Fruit fly (Drosophila melanogaster) whole organism, embryonic: ENCODE results near the gene Sam-S.
A peak's percentile ranks its signal among the peaks of the same experiment; 100 is the strongest.

ENCODE experiments used
- Blimp-1 ChIP-seq: fragments of 200-800 bp; sonication (Bioruptor generic); optimal IDR thresholded peaks from 3 replicates; lab custom pipeline; 2018; ENCODE audit warnings: missing biosample characterization, missing genetic modification characterization, mild to moderate bottlenecking, moderate library complexity, missing genetic modification reagents
- CG10274 ChIP-seq: fragments of 200-800 bp; sonication (Bioruptor generic); optimal IDR thresholded peaks from 3 replicates; lab custom pipeline; 2017; ENCODE audit warnings: missing biosample characterization, mild to moderate bottlenecking, missing genetic modification characterization
- CG10462 ChIP-seq: fragments of 200-800 bp; sonication (Bioruptor generic); optimal IDR thresholded peaks from 2 replicates; lab custom pipeline; 2016; ENCODE audit warnings: missing biosample characterization, missing genetic modification characterization
- CG10979 ChIP-seq: fragments of 200-800 bp; sonication (Bioruptor generic); optimal IDR thresholded peaks from 2 replicates; lab custom pipeline; 2018; ENCODE audit warnings: missing biosample characterization, mild to moderate bottlenecking, missing genetic modification characterization, moderate library complexity
- CG12071 ChIP-seq: fragments of 200-800 bp; sonication (Bioruptor generic); optimal IDR thresholded peaks from 3 replicates; lab custom pipeline; 2018; ENCODE audit warnings: missing biosample characterization, mild to moderate bottlenecking, missing genetic modification characterization
- CG12659 ChIP-seq: fragments of 200-800 bp; sonication (Bioruptor generic); optimal IDR thresholded peaks from 3 replicates; lab custom pipeline; 2017; ENCODE audit warnings: mild to moderate bottlenecking, missing biosample characterization, missing genetic modification reagents, missing genetic modification characterization
- CG13287 ChIP-seq: fragments of 200-800 bp; sonication (Bioruptor generic); IDR thresholded peaks from 2 replicates; pipeline ENCODE4 v1.3.6; 2022; ENCODE audit warnings: missing biosample characterization, missing genetic modification characterization; ENCODE audit not compliant: partially characterized antibody
- CG1603 ChIP-seq: fragments of 200-800 bp; sonication (Bioruptor generic); optimal IDR thresholded peaks from 2 replicates; lab custom pipeline; 2019; ENCODE audit warnings: missing biosample characterization, mild to moderate bottlenecking, missing genetic modification characterization, moderate library complexity
- CG18476 ChIP-seq: fragments of 200-800 bp; sonication (Bioruptor generic); optimal IDR thresholded peaks from 2 replicates; lab custom pipeline; 2016; ENCODE audit warnings: missing biosample characterization, mild to moderate bottlenecking, missing genetic modification characterization
- CG2129 ChIP-seq: fragments of 200-800 bp; sonication (Bioruptor generic); IDR thresholded peaks from 2 replicates; pipeline ENCODE4 v1.3.6; 2022; ENCODE audit warnings: missing biosample characterization, missing genetic modification characterization; ENCODE audit not compliant: partially characterized antibody
- CG2199 ChIP-seq: fragments of 200-800 bp; sonication (Bioruptor generic); IDR thresholded peaks from 3 replicates; pipeline ENCODE4 v1.3.6; 2022; ENCODE audit warnings: missing biosample characterization, missing genetic modification characterization
- CG3065 ChIP-seq: fragments of 200-800 bp; sonication (Bioruptor generic); optimal IDR thresholded peaks from 2 replicates; lab custom pipeline; 2016; ENCODE audit warnings: missing biosample characterization, missing genetic modification characterization
- CG31224 ChIP-seq: fragments of 200-800 bp; sonication (Bioruptor generic); IDR thresholded peaks from 2 replicates; pipeline ENCODE4 v1.3.6; 2022; ENCODE audit warnings: missing biosample characterization, missing genetic modification characterization
- CG34224 ChIP-seq: fragments of 200-800 bp; sonication (Bioruptor generic); IDR thresholded peaks from 3 replicates; pipeline ENCODE4 v1.3.6; 2022; ENCODE audit warnings: missing biosample characterization, missing genetic modification characterization; ENCODE audit not compliant: partially characterized antibody
- CG4282 ChIP-seq: fragments of 200-800 bp; sonication (Bioruptor generic); optimal IDR thresholded peaks from 2 replicates; lab custom pipeline; 2016; ENCODE audit warnings: missing biosample characterization, missing genetic modification characterization
- CG5245 ChIP-seq: fragments of 200-800 bp; sonication (Bioruptor generic); optimal IDR thresholded peaks from 3 replicates; lab custom pipeline; 2016; ENCODE audit warnings: missing biosample characterization, missing genetic modification characterization
- CG8388 ChIP-seq: fragments of 200-800 bp; sonication (Bioruptor generic); optimal IDR thresholded peaks from 2 replicates; lab custom pipeline; 2019; ENCODE audit warnings: missing biosample characterization, mild to moderate bottlenecking, missing genetic modification characterization, moderate library complexity
- CG8765 ChIP-seq: fragments of 200-800 bp; sonication (Bioruptor generic); IDR thresholded peaks from 2 replicates; pipeline ENCODE4 v1.3.6; 2022; ENCODE audit warnings: missing biosample characterization, missing genetic modification characterization
- CG9727 ChIP-seq: fragments of 200-800 bp; sonication (Bioruptor generic); optimal IDR thresholded peaks from 3 replicates; lab custom pipeline; 2017; ENCODE audit warnings: missing biosample characterization, mild to moderate bottlenecking, missing genetic modification characterization
- Camta ChIP-seq: fragments of 200-800 bp; sonication (Bioruptor generic); optimal IDR thresholded peaks from 2 replicates; lab custom pipeline; 2016; ENCODE audit warnings: missing biosample characterization, missing genetic modification characterization
- Chrac-16 ChIP-seq: fragments of 200-800 bp; sonication (Bioruptor generic); optimal IDR thresholded peaks from 3 replicates; lab custom pipeline; 2016; ENCODE audit warnings: missing biosample characterization, missing genetic modification characterization
- CkIIα-i1 ChIP-seq: fragments of 200-800 bp; sonication (Bioruptor generic); IDR thresholded peaks from 2 replicates; pipeline ENCODE4 v1.3.6; 2022; ENCODE audit warnings: missing biosample characterization, missing genetic modification characterization
- D19B ChIP-seq: fragments of 200-800 bp; sonication (Bioruptor generic); optimal IDR thresholded peaks from 2 replicates; lab custom pipeline; 2017; ENCODE audit warnings: missing biosample characterization, mild to moderate bottlenecking, missing genetic modification characterization
- Dad ChIP-seq: fragments of 200-800 bp; sonication (Bioruptor generic); optimal IDR thresholded peaks from 3 replicates; lab custom pipeline; 2016; ENCODE audit warnings: missing biosample characterization, missing genetic modification characterization
- Gsc ChIP-seq: fragments of 200-800 bp; sonication (Bioruptor generic); IDR thresholded peaks from 2 replicates; pipeline ENCODE4 v1.3.6; 2022; ENCODE audit warnings: missing biosample characterization, missing genetic modification characterization
- H2.0 ChIP-seq: fragments of 200-800 bp; sonication (Bioruptor generic); IDR thresholded peaks from 2 replicates; pipeline ENCODE4 v1.3.6; 2022; ENCODE audit warnings: missing biosample characterization, missing genetic modification characterization
- HLH4C ChIP-seq: fragments of 200-800 bp; sonication (Bioruptor generic); IDR thresholded peaks from 3 replicates; pipeline ENCODE4 v1.3.6; 2022; ENCODE audit warnings: missing biosample characterization, missing genetic modification characterization; ENCODE audit not compliant: partially characterized antibody
- Hr3 ChIP-seq: fragments of 200-800 bp; sonication (Bioruptor generic); optimal IDR thresholded peaks from 3 replicates; lab custom pipeline; 2016; ENCODE audit warnings: missing biosample characterization, missing genetic modification characterization
- Hr51 ChIP-seq, 2 experiments: fragments of 200-800 bp; sonication (Bioruptor generic); optimal IDR thresholded peaks; 2 replicates in 1 of 2; 3 replicates in 1 of 2; lab custom pipeline; 2016 to 2018; ENCODE audit warnings: missing biosample characterization in 2 of 2, missing genetic modification characterization in 2 of 2, mild to moderate bottlenecking in 1 of 2, moderate library complexity in 1 of 2
- Lpt ChIP-seq: fragments of >200 bp; optimal IDR thresholded peaks from 2 replicates; lab custom pipeline; 2018; ENCODE audit warnings: missing biosample characterization, missing genetic modification characterization
- MESR4 ChIP-seq: fragments of 200-800 bp; sonication (Bioruptor generic); optimal IDR thresholded peaks from 2 replicates; lab custom pipeline; 2018; ENCODE audit warnings: missing biosample characterization, mild to moderate bottlenecking, missing genetic modification characterization, moderate library complexity
- Mad ChIP-seq: fragments of 200-800 bp; sonication (Bioruptor generic); optimal IDR thresholded peaks from 2 replicates; lab custom pipeline; 2016; ENCODE audit warnings: missing biosample characterization, missing genetic modification characterization
- Max ChIP-seq: fragments of 200-800 bp; sonication (Bioruptor generic); optimal IDR thresholded peaks from 2 replicates; lab custom pipeline; 2016; ENCODE audit warnings: missing biosample characterization, mild to moderate bottlenecking, missing genetic modification characterization
- Nf-YA ChIP-seq: fragments of 200-800 bp; sonication (Bioruptor generic); IDR thresholded peaks from 2 replicates; pipeline ENCODE4 v1.3.6; 2022; ENCODE audit warnings: missing biosample characterization, missing genetic modification characterization
- Pdp1 ChIP-seq, 2 experiments: fragments of 200-800 bp; sonication (Bioruptor generic); optimal IDR thresholded peaks; 3 replicates each; lab custom pipeline; 2016; ENCODE audit warnings: missing biosample characterization in 2 of 2, missing genetic modification characterization in 2 of 2, mild to moderate bottlenecking in 1 of 2, moderate library complexity in 1 of 2
- Poxn ChIP-seq: fragments of 200-800 bp; sonication (Bioruptor generic); IDR thresholded peaks from 2 replicates; pipeline ENCODE4 v1.3.6; 2022; ENCODE audit warnings: missing biosample characterization, missing genetic modification characterization
- Xbp1 ChIP-seq: fragments of 200-800 bp; sonication (Bioruptor generic); optimal IDR thresholded peaks from 3 replicates; lab custom pipeline; 2016; ENCODE audit warnings: missing biosample characterization, mild to moderate bottlenecking, missing genetic modification characterization
- ab ChIP-seq: fragments of 200-800 bp; sonication (Bioruptor generic); optimal IDR thresholded peaks from 2 replicates; lab custom pipeline; 2016; ENCODE audit warnings: missing biosample characterization, missing genetic modification characterization
- btn ChIP-seq: fragments of 200-800 bp; sonication (Bioruptor generic); optimal IDR thresholded peaks from 2 replicates; lab custom pipeline; 2016; ENCODE audit warnings: missing biosample characterization, missing genetic modification characterization
- cato ChIP-seq: fragments of 200-800 bp; sonication (Bioruptor generic); optimal IDR thresholded peaks from 2 replicates; lab custom pipeline; 2016; ENCODE audit warnings: missing biosample characterization, missing genetic modification characterization, borderline replicate concordance
- crol ChIP-seq: fragments of 200-800 bp; sonication (Bioruptor generic); IDR thresholded peaks from 2 replicates; pipeline ENCODE4 v1.3.6; 2022; ENCODE audit warnings: missing biosample characterization, missing genetic modification characterization
- da ChIP-seq: fragments of 200-800 bp; sonication (Bioruptor generic); optimal IDR thresholded peaks from 2 replicates; lab custom pipeline; 2016; ENCODE audit warnings: missing biosample characterization, missing genetic modification characterization
- hbn ChIP-seq: fragments of 200-800 bp; sonication (Bioruptor generic); IDR thresholded peaks from 2 replicates; pipeline ENCODE4 v1.3.6; 2022; ENCODE audit warnings: missing biosample characterization, missing genetic modification characterization; ENCODE audit not compliant: partially characterized antibody
- hkb ChIP-seq, 2 experiments: fragments of 200-800 bp in 1 of 2; fragments of >200 bp in 1 of 2; sonication (Bioruptor generic) in 1 of 2; IDR thresholded peaks in 1 of 2; optimal IDR thresholded peaks in 1 of 2; 2 replicates each; pipeline versions ENCODE4 v1.3.6 to Lab custom; 2017 to 2022; ENCODE audit warnings: missing biosample characterization in 1 of 2, missing genetic modification characterization in 1 of 2
- nmo ChIP-seq: fragments of 200-800 bp; sonication (Bioruptor generic); optimal IDR thresholded peaks from 2 replicates; lab custom pipeline; 2018; ENCODE audit warnings: missing biosample characterization, mild to moderate bottlenecking, missing genetic modification characterization, moderate library complexity
- row ChIP-seq: fragments of 200-800 bp; sonication (Bioruptor generic); IDR thresholded peaks from 3 replicates; pipeline ENCODE4 v1.3.6; 2022; ENCODE audit warnings: missing biosample characterization, missing genetic modification characterization
- shn ChIP-seq: fragments of 200-800 bp; sonication (Bioruptor generic); optimal IDR thresholded peaks from 3 replicates; lab custom pipeline; 2016; ENCODE audit warnings: missing biosample characterization, missing genetic modification characterization
- tup ChIP-seq: fragments of 200-800 bp; sonication (Bioruptor generic); optimal IDR thresholded peaks from 2 replicates; lab custom pipeline; 2016; ENCODE audit warnings: missing biosample characterization, mild to moderate bottlenecking, missing genetic modification characterization, moderate library complexity

Gene Sam-S

dm6 chr2L:72752-73435, 33.8 kb upstream of the Sam-S start (continued):
- TF ChIP-seq CkIIα-i1 (GFP tag; lab: Robert Waterston, UW): no peak
- TF ChIP-seq CG8765 (GFP tag; lab: Robert Waterston, UW): no peak
- TF ChIP-seq Nf-YA (GFP tag; lab: Robert Waterston, UW): no peak
- TF ChIP-seq CG12659 (GFP tag; lab: Kevin White, UChicago): peak; percentile 30
- TF ChIP-seq crol (GFP tag; lab: Robert Waterston, UW): no peak
- peak; percentile 32 for TF ChIP-seq CG5245 (GFP tag; lab: Kevin White, UChicago)
- TF ChIP-seq row (GFP tag; lab: Robert Waterston, UW): no peak; the same call in 2 of the 3 replicates
- no peak for TF ChIP-seq D19B (GFP tag; lab: Kevin White, UChicago)
- peak; percentile 39 for TF ChIP-seq Camta (GFP tag; lab: Kevin White, UChicago)
- no peak for TF ChIP-seq CG8388 (GFP tag; lab: Kevin White, UChicago)
- TF ChIP-seq CG9727: no peak
- 0 out of 3 replicates have a peak, but pooled peaks have one; percentile 62 for TF ChIP-seq CG2199
- TF ChIP-seq Mad: peak; percentile 18
- no peak for TF ChIP-seq nmo (GFP tag; lab: Kevin White, UChicago)
- no peak for TF ChIP-seq MESR4
- no peak for TF ChIP-seq Gsc (GFP tag; lab: Robert Waterston, UW)
- peak; percentile 58 for TF ChIP-seq CG1603 (tag; lab: Kevin White, UChicago)
- peak; percentile 59 for TF ChIP-seq CG4282
- TF ChIP-seq CG12071 (GFP tag; lab: Kevin White, UChicago): peak; percentile 27
- TF ChIP-seq HLH4C (GFP tag; lab: Robert Waterston, UW): peak; percentile 39; the same call in 1 of the 3 replicates
- TF ChIP-seq CG18476 (GFP tag; lab: Kevin White, UChicago): no peak
- peak in 1 of 2 experiments; percentile 6 for TF ChIP-seq Hr51 (GFP tag; optimal IDR thresholded peaks at IDR 0.05; lab: Kevin White, UChicago)
- TF ChIP-seq CG31224 (GFP tag; lab: Robert Waterston, UW): no peak
- TF ChIP-seq H2.0 (GFP tag; lab: Robert Waterston, UW): no peak
- TF ChIP-seq Blimp-1: peak; percentile 16
- TF ChIP-seq Xbp1 (GFP tag; lab: Kevin White, UChicago): peak; percentile 58
- TF ChIP-seq Poxn (GFP tag; lab: Robert Waterston, UW): no peak
- peak; percentile 59; the same call in 1 of the 3 replicates for TF ChIP-seq CG34224 (GFP tag; lab: Robert Waterston, UW)
- TF ChIP-seq CG10462 (GFP tag; lab: Kevin White, UChicago): no peak
- TF ChIP-seq CG13287 (GFP tag; lab: Robert Waterston, UW): peak; percentile 81
- TF ChIP-seq Pdp1 (GFP tag; optimal IDR thresholded peaks at IDR 0.05; lab: Kevin White, UChicago): peak; percentile 30 to 52
- TF ChIP-seq CG3065 (GFP tag; lab: Kevin White, UChicago): no peak
- peak; percentile 38 for TF ChIP-seq hbn
- TF ChIP-seq tup (GFP tag; lab: Kevin White, UChicago): no peak
- TF ChIP-seq CG10979: no peak
- TF ChIP-seq Lpt (GFP tag; lab: Kevin White, UChicago): no peak
- no peak for TF ChIP-seq cato (GFP tag; lab: Kevin White, UChicago)
- peak; percentile 30 for TF ChIP-seq Dad (GFP tag; lab: Kevin White, UChicago)
- no peak for TF ChIP-seq Max
- peak; percentile 35 for TF ChIP-seq Chrac-16 (GFP tag; lab: Kevin White, UChicago)
- TF ChIP-seq Hr3 (GFP tag; lab: Kevin White, UChicago): peak; percentile 55
- TF ChIP-seq hkb (optimal IDR thresholded peaks at IDR 0.05; lab: Kevin White, UChicago): no peak
- no peak for TF ChIP-seq hkb (GFP tag; IDR thresholded peaks at IDR 0.05; lab: Robert Waterston, UW)
- TF ChIP-seq CG2129: no peak
- TF ChIP-seq shn (GFP tag; lab: Kevin White, UChicago): no peak
- TF ChIP-seq btn (GFP tag; lab: Kevin White, UChicago): no peak
- TF ChIP-seq da (GFP tag; lab: Kevin White, UChicago): no peak
- no peak for TF ChIP-seq ab
- no peak for TF ChIP-seq CG10274
